Worm (Caenorhabditis elegans): ENCODE measurements around the gene C06G4.4.

DNA sequence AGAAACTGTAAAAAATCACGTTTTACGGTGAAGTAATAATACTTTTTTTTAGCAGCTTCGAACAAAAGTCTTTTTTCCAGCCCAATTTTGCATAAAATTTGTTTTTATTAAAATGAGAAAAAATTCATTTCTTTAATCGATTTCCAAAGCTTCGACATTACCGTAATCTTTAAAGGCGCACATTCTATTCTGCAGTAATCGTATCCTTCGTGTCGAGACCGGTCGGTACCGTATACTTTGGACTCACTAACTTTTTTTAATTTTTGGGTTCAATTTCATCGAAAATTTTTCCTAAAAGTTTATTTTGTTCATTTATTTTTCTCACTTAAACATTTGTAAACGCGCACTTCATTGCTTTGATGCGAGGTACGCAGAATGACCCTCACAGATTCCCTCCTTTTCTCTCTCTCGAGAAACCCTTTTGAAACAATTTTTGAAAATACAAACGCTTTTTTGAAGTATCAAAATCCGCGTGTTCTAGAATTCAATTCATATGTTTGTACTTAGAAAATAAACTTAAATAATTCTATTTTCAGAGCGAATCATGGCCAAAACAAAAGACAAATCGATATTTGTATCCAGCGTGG lies 9.1 kb upstream of the C06G4.4 start, which contains the start of gene hrpk-2:
- TF ChIP-seq sox-4 (tag; optimal IDR thresholded peaks at IDR 0.05) (no peak), fkh-10 (GFP tag; optimal IDR thresholded peaks at IDR 0.05) (no peak), nhr-28 (tag; optimal IDR thresholded peaks at IDR 0.05) (no peak), irx-1 (tag; optimal IDR thresholded peaks at IDR 0.05) (no peak), snpc-4 (tag; optimal IDR thresholded peaks at IDR 0.05) (no peak), nhr-85 (tag) (no peak), zag-1 (tag; optimal IDR thresholded peaks at IDR 0.05) (no peak), nhr-76 (tag; optimal IDR thresholded peaks at IDR 0.05) (no peak), lin-14 (GFP tag; optimal IDR thresholded peaks at IDR 0.05) (no peak), skn-1 (tag; optimal IDR thresholded peaks at IDR 0.05) (no peak), ama-1 (optimal IDR thresholded peaks at IDR 0.05) (no peak), mdl-1 (tag; optimal IDR thresholded peaks at IDR 0.05) (no peak)

All from whole organism, L1 larva.